Worm (Caenorhabditis elegans): ENCODE measurements around the gene sru-12.

The sru-12 gene

ce11 chrIV:13601973-13602669 is 19.1 kb downstream of the sru-12 start, which contains the start of gene Y45F10B.59:
Gene Y45F10B.59 (plus strand): TSS chrIV:13602619.
- TF ChIP-seq aly-1 (tag; optimal IDR thresholded peaks at IDR 0.05): no peak

- TF ChIP-seq ets-7 (tag; optimal IDR thresholded peaks at IDR 0.05) (no peak), scrt-1 (GFP tag; IDR thresholded peaks at IDR 0.05) (no peak), ama-1 (optimal IDR thresholded peaks at IDR 0.05) (no peak), tbx-37 (GFP tag; conservative IDR thresholded peaks at IDR 0.05) (no peak), F13C5.2 (tag; optimal IDR thresholded peaks at IDR 0.05) (no peak)
Measured at ce11 chrIV:13609755-13610154, 26.7 kb downstream of the sru-12 start, which contains the start of gene C08F11.13. Gene C08F11.13 (minus strand): TSS chrIV:13609892.

ce11 chrIV:13619203-13619602 is 36.2 kb downstream of the sru-12 start, which contains the start of gene C08F11.3:
Gene C08F11.3 (plus strand): TSS chrIV:13619503.
- no peak for TF ChIP-seq ceh-13 (GFP tag; optimal IDR thresholded peaks at IDR 0.05)
- TF ChIP-seq scrt-1 (GFP tag; IDR thresholded peaks at IDR 0.05): no peak
- TF ChIP-seq F13C5.2 (tag; optimal IDR thresholded peaks at IDR 0.05): no peak
- no peak for TF ChIP-seq tbx-37 (GFP tag; conservative IDR thresholded peaks at IDR 0.05)
- no peak for TF ChIP-seq flt-1 (GFP tag; IDR thresholded peaks at IDR 0.05)
- TF ChIP-seq aly-1 (tag; optimal IDR thresholded peaks at IDR 0.05): no peak
- no peak for TF ChIP-seq tbx-11 (GFP tag; IDR thresholded peaks at IDR 0.05)
- TF ChIP-seq hmg-4 (GFP tag; optimal IDR thresholded peaks at IDR 0.05): no peak
- no peak for TF ChIP-seq hmbx-1 (tag; optimal IDR thresholded peaks at IDR 0.05)

ce11 chrIV:13623533-13623932 is 40.5 kb downstream of the sru-12 start, which contains the start of gene C08F11.1:
Gene C08F11.1 (plus strand): TSS chrIV:13623833.
- TF ChIP-seq flt-1 (GFP tag; IDR thresholded peaks at IDR 0.05) (no peak), tbx-37 (GFP tag; conservative IDR thresholded peaks at IDR 0.05) (no peak), ets-7 (tag; optimal IDR thresholded peaks at IDR 0.05) (no peak), ama-1 (optimal IDR thresholded peaks at IDR 0.05) (no peak), hmbx-1 (tag; optimal IDR thresholded peaks at IDR 0.05) (no peak)

- TF ChIP-seq flt-1 (GFP tag; IDR thresholded peaks at IDR 0.05) (no peak), tbx-11 (GFP tag; IDR thresholded peaks at IDR 0.05) (no peak), sea-1 (GFP tag; conservative IDR thresholded peaks at IDR 0.05) (no peak), pes-1 (GFP tag; IDR thresholded peaks at IDR 0.05) (no peak), ama-1 (optimal IDR thresholded peaks at IDR 0.05) (no peak), F13C5.2 (tag; optimal IDR thresholded peaks at IDR 0.05) (no peak)
Measured at ce11 chrIV:13626469-13626868, 43.5 kb downstream of the sru-12 start, which contains the start of gene sru-21. Gene sru-21 (plus strand): TSS chrIV:13626769.

- TF ChIP-seq aly-1 (tag; optimal IDR thresholded peaks at IDR 0.05) (no peak), ama-1 (optimal IDR thresholded peaks at IDR 0.05) (no peak), hmbx-1 (tag; optimal IDR thresholded peaks at IDR 0.05) (no peak), hnd-1 (tag; optimal IDR thresholded peaks at IDR 0.05) (no peak), scrt-1 (GFP tag; IDR thresholded peaks at IDR 0.05) (no peak), B0310.2 (tag; optimal IDR thresholded peaks at IDR 0.05) (no peak), tbx-11 (GFP tag; IDR thresholded peaks at IDR 0.05) (no peak), ceh-36 (tag; optimal IDR thresholded peaks at IDR 0.05) (no peak), ceh-13 (GFP tag; optimal IDR thresholded peaks at IDR 0.05) (no peak), ets-7 (tag; optimal IDR thresholded peaks at IDR 0.05) (no peak), tbx-37 (GFP tag; conservative IDR thresholded peaks at IDR 0.05) (no peak), flt-1 (GFP tag; IDR thresholded peaks at IDR 0.05) (no peak), F13C5.2 (tag; optimal IDR thresholded peaks at IDR 0.05) (no peak), tra-4 (tag; optimal IDR thresholded peaks at IDR 0.05) (no peak), pes-1 (GFP tag; IDR thresholded peaks at IDR 0.05) (no peak), sea-1 (GFP tag; conservative IDR thresholded peaks at IDR 0.05) (no peak), hmg-4 (GFP tag; optimal IDR thresholded peaks at IDR 0.05) (no peak)
Measured at ce11 chrIV:13632613-13633012, 49.6 kb downstream of the sru-12 start.

- no peak for TF ChIP-seq B0310.2 (tag; optimal IDR thresholded peaks at IDR 0.05)
- TF ChIP-seq pes-1 (GFP tag; IDR thresholded peaks at IDR 0.05): no peak
- TF ChIP-seq ets-7 (tag; optimal IDR thresholded peaks at IDR 0.05): no peak
- TF ChIP-seq tbx-37 (GFP tag; conservative IDR thresholded peaks at IDR 0.05): no peak
- no peak for TF ChIP-seq aly-1 (tag; optimal IDR thresholded peaks at IDR 0.05)
- TF ChIP-seq ceh-13 (GFP tag; optimal IDR thresholded peaks at IDR 0.05): no peak
- no peak for TF ChIP-seq tra-4 (tag; optimal IDR thresholded peaks at IDR 0.05)
- TF ChIP-seq scrt-1 (GFP tag; IDR thresholded peaks at IDR 0.05): no peak
- TF ChIP-seq ama-1 (optimal IDR thresholded peaks at IDR 0.05): no peak
- no peak for TF ChIP-seq flt-1 (GFP tag; IDR thresholded peaks at IDR 0.05)
- TF ChIP-seq hnd-1 (tag; optimal IDR thresholded peaks at IDR 0.05): no peak
- no peak for TF ChIP-seq tbx-11 (GFP tag; IDR thresholded peaks at IDR 0.05)
- TF ChIP-seq hmbx-1 (tag; optimal IDR thresholded peaks at IDR 0.05): no peak
- no peak for TF ChIP-seq F13C5.2 (tag; optimal IDR thresholded peaks at IDR 0.05)
- TF ChIP-seq sea-1 (GFP tag; conservative IDR thresholded peaks at IDR 0.05): no peak
- TF ChIP-seq ceh-36 (tag; optimal IDR thresholded peaks at IDR 0.05): no peak
- TF ChIP-seq hmg-4 (GFP tag; optimal IDR thresholded peaks at IDR 0.05): no peak
Measured at ce11 chrIV:13633165-13633564, 50.2 kb downstream of the sru-12 start, which contains the start of gene fbxa-98. Gene fbxa-98 (plus strand): TSS chrIV:13633407.
